Worm (Caenorhabditis elegans) whole organism, young adult: ENCODE measurements around the gene pct-1.

Experiments
- T26A5.8 ChIP-seq: sonication (generic microtip); optimal IDR thresholded peaks from 2 replicates; lab custom pipeline; 2016; ENCODE audit warnings: missing genetic modification characterization, missing compliant biosample characterization
- Y67H2A.10 ChIP-seq: fragments of 200-800 bp; sonication (Bioruptor generic); conservative IDR thresholded peaks from 2 replicates; pipeline ENCODE4 v1.3.6; 2022; ENCODE audit warnings: missing genetic modification reagents, missing genetic modification characterization, missing compliant biosample characterization
- aptf-3 ChIP-seq: fragments of 200-800 bp; sonication (Bioruptor generic); IDR thresholded peaks from 2 replicates; pipeline ENCODE4 v1.3.6; 2022; ENCODE audit warnings: missing genetic modification characterization, missing compliant biosample characterization
- ets-4 ChIP-seq: fragments of 200-800 bp; sonication (Bioruptor generic); optimal IDR thresholded peaks from 2 replicates; lab custom pipeline; 2018; ENCODE audit warnings: mild to moderate bottlenecking, missing genetic modification characterization, missing compliant biosample characterization
- hmg-1.2 ChIP-seq: fragments of 200-800 bp; sonication (Bioruptor generic); IDR thresholded peaks from 2 replicates; pipeline ENCODE4 v1.3.6; 2022; ENCODE audit warnings: missing genetic modification reagents, missing genetic modification characterization, missing compliant biosample characterization
- mxl-1 ChIP-seq: sonication (generic microtip); optimal IDR thresholded peaks from 2 replicates; lab custom pipeline; 2016; ENCODE audit warnings: missing genetic modification characterization, missing compliant biosample characterization
- nfyb-1 ChIP-seq: fragments of 200-800 bp; sonication (Bioruptor generic); IDR thresholded peaks from 2 replicates; pipeline ENCODE4 v1.3.6; 2022; ENCODE audit warnings: missing genetic modification reagents, missing genetic modification characterization, missing compliant biosample characterization
- nhr-90 ChIP-seq: sonication (generic microtip); optimal IDR thresholded peaks from 2 replicates; lab custom pipeline; 2016; ENCODE audit warnings: missing genotype, mild to moderate bottlenecking, missing genetic modification characterization, missing compliant biosample characterization
- rcor-1 ChIP-seq: fragments of 200-800 bp; sonication (Bioruptor generic); IDR thresholded peaks from 2 replicates; pipeline ENCODE4 v1.3.6; 2022; ENCODE audit warnings: missing genetic modification reagents, missing genetic modification characterization, missing compliant biosample characterization
- rec-8 ChIP-seq, 2 experiments: sonication (generic microtip); optimal IDR thresholded peaks; 2 replicates each; lab custom pipeline; 2016; ENCODE audit warnings: mild to moderate bottlenecking in 2 of 2, missing genetic modification characterization in 2 of 2, missing genetic modification reagents in 2 of 2, missing genotype in 2 of 2, missing biosample characterization in 1 of 2, missing compliant biosample characterization in 1 of 2, moderate library complexity in 1 of 2
- unc-62 ChIP-seq: fragments of 150-350 bp; optimal IDR thresholded peaks from 2 replicates; lab custom pipeline; 2014; ENCODE audit warnings: missing biosample characterization, missing genetic modification reagents, missing genetic modification characterization
- ztf-26 ChIP-seq: sonication (generic microtip); optimal IDR thresholded peaks from 2 replicates; lab custom pipeline; 2017; ENCODE audit warnings: missing genetic modification characterization, missing compliant biosample characterization

- no peak for TF ChIP-seq Y67H2A.10 (GFP tag; lab: Robert Waterston, UW)
- TF ChIP-seq nhr-90, result no peak
- TF ChIP-seq rec-8 (tag; optimal IDR thresholded peaks at IDR 0.05; lab: Kevin White, UChicago), result no peak
- no peak for TF ChIP-seq unc-62 (GFP tag; lab: Kevin White, UChicago)
- TF ChIP-seq aptf-3 (GFP tag; lab: Robert Waterston, UW), result no peak
- no peak for TF ChIP-seq hmg-1.2 (GFP tag; lab: Robert Waterston, UW)
- no peak for TF ChIP-seq rcor-1 (GFP tag; lab: Robert Waterston, UW)
- TF ChIP-seq ets-4 (GFP tag; lab: Kevin White, UChicago), result no peak
- no peak for TF ChIP-seq mxl-1
- no peak for TF ChIP-seq ztf-26
- TF ChIP-seq nfyb-1 (GFP tag; lab: Robert Waterston, UW), result no peak
- no peak for TF ChIP-seq T26A5.8 (tag; lab: Kevin White, UChicago)
Measured at ce11 chrIV:8192878-8193277, 16.6 kb downstream of the pct-1 start.
